Worm (Caenorhabditis elegans): ENCODE measurements around the gene srap-1.

DNA sequence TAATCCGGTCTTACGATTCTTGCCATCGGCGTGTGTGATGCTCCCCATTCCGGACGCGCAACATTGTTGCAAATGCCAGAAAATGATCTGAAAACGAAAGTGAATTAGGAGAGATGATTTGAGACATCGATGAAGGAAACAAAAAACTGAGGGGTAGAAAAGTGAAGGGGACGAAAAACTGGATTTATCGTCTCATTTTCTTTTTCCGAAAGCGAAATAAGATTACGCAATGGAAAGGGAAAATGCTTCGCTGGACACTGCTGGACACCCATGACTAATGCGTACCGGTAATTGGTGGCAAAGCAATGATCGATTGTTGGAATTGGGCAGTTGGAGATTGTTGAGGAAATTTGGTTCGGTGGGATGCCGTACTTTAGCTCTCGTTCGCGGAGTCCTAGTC is 43.5 kb downstream of the srap-1 start:
- TF ChIP-seq che-1 (tag; optimal IDR thresholded peaks at IDR 0.05), result no peak
- no peak for TF ChIP-seq hlh-13 (GFP tag; optimal IDR thresholded peaks at IDR 0.05)
- no peak for TF ChIP-seq hlh-30 (tag; optimal IDR thresholded peaks at IDR 0.05; ENCODE audit: insufficient read depth)
- TF ChIP-seq rnt-1 (tag; optimal IDR thresholded peaks at IDR 0.05), result no peak
- TF ChIP-seq tbx-7 (tag; optimal IDR thresholded peaks at IDR 0.05), result no peak
- no peak for TF ChIP-seq pha-4 (tag; optimal IDR thresholded peaks at IDR 0.05)
- no peak for TF ChIP-seq ttx-3 (tag; optimal IDR thresholded peaks at IDR 0.05)

Data from whole organism, late embryonic.